Fruit fly (Drosophila melanogaster) whole organism, prepupa: ENCODE results near the gene mnb.
A peak's percentile ranks its signal among the peaks of the same experiment; 100 is the strongest.

ENCODE experiments used
- Blimp-1 ChIP-seq: fragments of 200-800 bp; sonication (Bioruptor generic); optimal IDR thresholded peaks from 3 replicates; lab custom pipeline; 2017; ENCODE audit warnings: missing biosample characterization, missing genetic modification characterization, mild to moderate bottlenecking, moderate library complexity, missing genetic modification reagents
- CG10631 ChIP-seq: fragments of 200-800 bp; sonication (Bioruptor generic); optimal IDR thresholded peaks from 2 replicates; lab custom pipeline; 2016; ENCODE audit warnings: missing biosample characterization, missing genetic modification characterization
- CG10669 ChIP-seq: fragments of 200-800 bp; sonication (Bioruptor generic); optimal IDR thresholded peaks from 3 replicates; lab custom pipeline; 2018; ENCODE audit warnings: missing biosample characterization, mild to moderate bottlenecking, missing genetic modification characterization, moderate library complexity
- CG11762 ChIP-seq: fragments of 200-800 bp; sonication (Bioruptor generic); optimal IDR thresholded peaks from 3 replicates; lab custom pipeline; 2016; ENCODE audit warnings: missing biosample characterization, missing genetic modification characterization; ENCODE audit not compliant: insufficient read depth
- CG11902 ChIP-seq: fragments of 200-800 bp; sonication (Bioruptor generic); optimal IDR thresholded peaks from 3 replicates; lab custom pipeline; 2016; ENCODE audit warnings: missing biosample characterization, missing genetic modification characterization
- CG1621 ChIP-seq: fragments of 200-800 bp; sonication (Bioruptor generic); optimal IDR thresholded peaks from 3 replicates; lab custom pipeline; 2018; ENCODE audit warnings: missing biosample characterization, mild to moderate bottlenecking, missing genetic modification characterization
- CG16779 ChIP-seq: fragments of 200-800 bp; sonication (Bioruptor generic); optimal IDR thresholded peaks from 3 replicates; lab custom pipeline; 2017; ENCODE audit warnings: missing biosample characterization, mild to moderate bottlenecking, missing genetic modification characterization
- CG31627 ChIP-seq: fragments of 200-800 bp; sonication (Bioruptor generic); optimal IDR thresholded peaks from 3 replicates; lab custom pipeline; 2016; ENCODE audit warnings: missing biosample characterization, missing genetic modification characterization
- CG32006 ChIP-seq: fragments of 200-800 bp; sonication (Bioruptor generic); optimal IDR thresholded peaks from 3 replicates; lab custom pipeline; 2017; ENCODE audit warnings: missing biosample characterization, mild to moderate bottlenecking, missing genetic modification characterization
- CG34406 ChIP-seq: fragments of 200-800 bp; sonication (Bioruptor generic); optimal IDR thresholded peaks from 3 replicates; lab custom pipeline; 2016; ENCODE audit warnings: missing biosample characterization, missing genetic modification characterization
- CG3919 ChIP-seq: fragments of 200-800 bp; sonication (Bioruptor generic); optimal IDR thresholded peaks from 3 replicates; lab custom pipeline; 2016; ENCODE audit warnings: missing biosample characterization, missing genetic modification characterization
- CG6792 ChIP-seq: fragments of 200-800 bp; sonication (Bioruptor generic); optimal IDR thresholded peaks from 3 replicates; lab custom pipeline; 2016; ENCODE audit warnings: missing biosample characterization, missing genetic modification characterization
- CG6808 ChIP-seq: fragments of 200-800 bp; sonication (Bioruptor generic); optimal IDR thresholded peaks from 3 replicates; lab custom pipeline; 2017; ENCODE audit warnings: missing biosample characterization, missing genetic modification characterization, mild to moderate bottlenecking, moderate library complexity, missing genetic modification reagents
- CG7368 ChIP-seq: fragments of 200-800 bp; sonication (Bioruptor generic); optimal IDR thresholded peaks from 3 replicates; lab custom pipeline; 2016; ENCODE audit warnings: missing biosample characterization, missing genetic modification characterization
- CG8119 ChIP-seq: fragments of 200-800 bp; sonication (Bioruptor generic); IDR thresholded peaks from 3 replicates; pipeline ENCODE4 v1.3.6; 2022; ENCODE audit warnings: missing biosample characterization, missing genetic modification characterization
- CG8632 ChIP-seq: fragments of 200-800 bp; sonication (Bioruptor generic); optimal IDR thresholded peaks from 3 replicates; lab custom pipeline; 2016; ENCODE audit warnings: missing biosample characterization, missing genetic modification characterization
- CG9139 ChIP-seq: fragments of 200-800 bp; sonication (Bioruptor generic); optimal IDR thresholded peaks from 3 replicates; lab custom pipeline; 2017; ENCODE audit warnings: missing biosample characterization, mild to moderate bottlenecking, missing genetic modification characterization
- Eip78C ChIP-seq: fragments of 200-800 bp; sonication (Bioruptor generic); peaks from one replicate; lab custom pipeline; 2016; ENCODE audit warnings: missing biosample characterization, missing genetic modification characterization
- Ets21C ChIP-seq: fragments of 200-800 bp; sonication (Bioruptor generic); optimal IDR thresholded peaks from 3 replicates; lab custom pipeline; 2016; ENCODE audit warnings: missing biosample characterization, missing genetic modification characterization
- Gug ChIP-seq: fragments of 200-800 bp; sonication (Bioruptor generic); IDR thresholded peaks from 2 replicates; pipeline ENCODE4 v1.3.6; 2022; ENCODE audit warnings: missing biosample characterization, missing genetic modification characterization
- Hr4 ChIP-seq: fragments of 200-800 bp; sonication (Bioruptor generic); optimal IDR thresholded peaks from 3 replicates; lab custom pipeline; 2016; ENCODE audit warnings: missing biosample characterization, missing genetic modification characterization
- Met ChIP-seq: fragments of 200-800 bp; sonication (Bioruptor generic); optimal IDR thresholded peaks from 3 replicates; lab custom pipeline; 2016; ENCODE audit warnings: missing biosample characterization, missing genetic modification characterization
- OdsH ChIP-seq: fragments of 200-800 bp; sonication (Bioruptor generic); optimal IDR thresholded peaks from 3 replicates; lab custom pipeline; 2016; ENCODE audit warnings: missing biosample characterization, missing genetic modification characterization
- Smox ChIP-seq: fragments of 200-800 bp; sonication (Bioruptor generic); optimal IDR thresholded peaks from 3 replicates; lab custom pipeline; 2016; ENCODE audit warnings: missing biosample characterization, missing genetic modification characterization
- Sox14 ChIP-seq: fragments of 200-800 bp; sonication (Bioruptor generic); optimal IDR thresholded peaks from 3 replicates; lab custom pipeline; 2016; ENCODE audit warnings: missing biosample characterization, missing genetic modification characterization
- Sox15 ChIP-seq: fragments of 200-800 bp; sonication (Bioruptor generic); optimal IDR thresholded peaks from 3 replicates; lab custom pipeline; 2016; ENCODE audit warnings: missing biosample characterization, missing genetic modification characterization
- acj6 ChIP-seq: fragments of 200-800 bp; sonication (Bioruptor generic); optimal IDR thresholded peaks from 3 replicates; lab custom pipeline; 2016; ENCODE audit warnings: missing biosample characterization, missing genetic modification characterization
- cyc ChIP-seq: fragments of 200-800 bp; sonication (Bioruptor generic); optimal IDR thresholded peaks from 3 replicates; lab custom pipeline; 2016; ENCODE audit warnings: missing biosample characterization, missing genetic modification characterization
- eg ChIP-seq: fragments of 200-800 bp; sonication (Bioruptor generic); IDR thresholded peaks from 3 replicates; pipeline ENCODE4 v1.3.6; 2022; ENCODE audit warnings: missing biosample characterization, missing genetic modification characterization
- fd59A ChIP-seq: fragments of 200-800 bp; sonication (Bioruptor generic); optimal IDR thresholded peaks from 2 replicates; lab custom pipeline; 2017; ENCODE audit warnings: missing biosample characterization, mild to moderate bottlenecking, missing genetic modification characterization, missing genetic modification reagents
- fkh ChIP-seq: fragments of 200-800 bp; sonication (Bioruptor generic); optimal IDR thresholded peaks from 3 replicates; lab custom pipeline; 2017; ENCODE audit warnings: missing biosample characterization, mild to moderate bottlenecking, missing genetic modification characterization, moderate library complexity
- lz ChIP-seq: fragments of 200-800 bp; sonication (Bioruptor generic); optimal IDR thresholded peaks from 3 replicates; lab custom pipeline; 2016; ENCODE audit warnings: missing biosample characterization, missing genetic modification characterization
- net ChIP-seq: fragments of 200-800 bp; sonication (Bioruptor generic); optimal IDR thresholded peaks from 3 replicates; lab custom pipeline; 2016; ENCODE audit warnings: missing biosample characterization, missing genetic modification characterization
- pdm3 ChIP-seq: fragments of 200-800 bp; sonication (Bioruptor generic); optimal IDR thresholded peaks from 3 replicates; lab custom pipeline; 2016; ENCODE audit warnings: missing biosample characterization, missing genetic modification characterization
- salr ChIP-seq, 2 experiments: fragments of 200-800 bp; sonication (Bioruptor generic); optimal IDR thresholded peaks; 3 replicates each; lab custom pipeline; 2016 to 2018; ENCODE audit warnings: missing biosample characterization in 2 of 2, missing genetic modification characterization in 2 of 2, mild to moderate bottlenecking in 1 of 2
- ss ChIP-seq, 2 experiments: fragments of 200-800 bp; sonication (Bioruptor generic); optimal IDR thresholded peaks; 2 replicates in 1 of 2; 3 replicates in 1 of 2; lab custom pipeline; 2017 to 2018; ENCODE audit warnings: mild to moderate bottlenecking in 2 of 2, missing biosample characterization in 2 of 2, missing genetic modification characterization in 2 of 2, moderate library complexity in 1 of 2
- svp ChIP-seq: fragments of 200-800 bp; sonication (Bioruptor generic); peaks from one replicate; lab custom pipeline; 2016; ENCODE audit warnings: missing biosample characterization, missing genetic modification characterization
- topi ChIP-seq: fragments of 200-800 bp; sonication (Bioruptor generic); optimal IDR thresholded peaks from 3 replicates; lab custom pipeline; 2016; ENCODE audit warnings: missing biosample characterization, missing genetic modification characterization

mnb gene

DNA sequence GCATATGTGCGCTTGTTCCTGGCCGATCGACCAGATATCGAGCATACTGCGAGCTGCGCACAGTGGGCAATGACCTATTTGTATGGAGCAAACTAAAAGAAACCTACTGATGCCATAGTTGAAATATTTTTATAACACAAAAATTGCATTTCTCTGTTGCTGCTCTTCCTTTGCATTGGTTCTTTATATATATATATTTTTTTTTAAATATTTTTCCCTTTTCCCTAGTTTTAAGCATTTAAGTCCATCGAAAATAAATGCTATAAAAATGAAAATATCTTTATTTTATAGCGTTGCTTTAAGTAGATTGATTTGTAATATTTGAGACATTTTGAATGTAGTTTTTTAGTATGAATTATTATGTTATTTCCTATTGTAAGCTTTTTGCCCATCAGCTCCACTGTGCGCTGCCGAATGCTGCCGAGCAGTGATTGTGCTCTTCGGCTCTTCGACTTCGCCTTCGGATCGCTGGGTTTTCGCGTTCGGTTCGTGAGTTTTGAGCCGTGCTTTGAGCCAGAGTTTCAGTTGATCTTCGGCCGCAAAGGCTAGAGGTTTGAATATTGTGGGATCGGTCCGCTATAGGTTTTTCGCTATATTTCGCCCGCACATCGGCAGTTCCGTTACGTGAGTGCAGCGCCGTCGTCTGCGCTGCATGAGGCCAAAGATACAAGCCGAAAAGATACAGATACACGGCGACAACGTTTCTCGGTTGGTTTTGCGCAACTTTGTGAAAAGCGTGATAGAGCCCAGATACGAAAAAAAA lies 24.1 kb upstream of the mnb start, which contains the start of gene CG6847 (continued):
- peak; percentile 59 for TF ChIP-seq Smox (GFP tag; lab: Kevin White, UChicago)
- TF ChIP-seq CG6792 (GFP tag; lab: Kevin White, UChicago) = peak; percentile 77
- peak; percentile 69 for TF ChIP-seq lz (GFP tag; lab: Kevin White, UChicago)
- peak; percentile 58 for TF ChIP-seq Sox14 (GFP tag; lab: Kevin White, UChicago)
- TF ChIP-seq CG11902 (GFP tag; lab: Kevin White, UChicago) = peak; percentile 27
- TF ChIP-seq CG10669 (GFP tag; lab: Kevin White, UChicago) = peak; percentile 32
- peak; percentile 73 for TF ChIP-seq eg (GFP tag; lab: Robert Waterston, UW)
- peak; percentile 75 for TF ChIP-seq CG10631 (GFP tag; lab: Kevin White, UChicago)
- TF ChIP-seq CG1621 (tag; lab: Kevin White, UChicago) = no peak
- TF ChIP-seq CG8119 (GFP tag; lab: Robert Waterston, UW) = peak; percentile 81
- TF ChIP-seq ss (GFP tag; optimal IDR thresholded peaks at IDR 0.05; lab: Kevin White, UChicago) = peak; percentile 70 to 82
- peak; percentile 55 for TF ChIP-seq Sox15 (GFP tag; lab: Kevin White, UChicago)
- peak; percentile 50 for TF ChIP-seq fd59A (GFP tag; lab: Kevin White, UChicago)
- peak; percentile 67 for TF ChIP-seq acj6 (GFP tag; lab: Kevin White, UChicago)
- TF ChIP-seq CG7368 (GFP tag; lab: Kevin White, UChicago) = no peak
- TF ChIP-seq topi (GFP tag; lab: Kevin White, UChicago) = peak; percentile 72
- no peak for TF ChIP-seq Ets21C
- TF ChIP-seq salr (GFP tag; optimal IDR thresholded peaks at IDR 0.05; lab: Kevin White, UChicago) = peak in 1 of 2 experiments; percentile 81
- peak; percentile 42 for TF ChIP-seq CG31627 (GFP tag; lab: Kevin White, UChicago)
- peak; percentile 76 for TF ChIP-seq Hr4 (GFP tag; lab: Kevin White, UChicago)
- no peak for TF ChIP-seq Blimp-1 (GFP tag; lab: Kevin White, UChicago)
- peak; percentile 48 for TF ChIP-seq CG11762 (GFP tag; lab: Kevin White, UChicago)
- TF ChIP-seq CG3919 (GFP tag; lab: Kevin White, UChicago) = peak; percentile 50
- peak; percentile 94 for TF ChIP-seq CG32006 (GFP tag; lab: Kevin White, UChicago)

DNA sequence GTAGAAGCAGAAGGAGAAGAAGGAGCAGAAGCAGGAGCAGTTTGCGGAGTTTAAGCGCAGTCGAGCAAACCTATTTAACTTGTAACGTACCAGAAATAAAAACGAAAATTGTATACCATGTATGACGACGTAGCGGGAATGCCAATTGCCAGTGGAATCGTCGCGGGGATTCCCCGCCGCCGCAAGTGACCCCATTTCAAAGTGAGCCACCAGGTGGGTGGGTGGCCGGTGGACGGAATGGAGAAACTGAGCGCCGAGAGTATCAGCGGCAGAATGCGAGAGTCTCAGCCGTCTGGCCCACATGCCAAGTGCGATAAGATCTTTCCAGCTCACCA lies 23.6 kb upstream of the mnb start:
- no peak for TF ChIP-seq CG16779 (tag; lab: Kevin White, UChicago)
- TF ChIP-seq, all 60 proteins: peak for 0

dm6 chrX:17907184-17908006 lies 20.4 kb upstream of the mnb start, which contains the start of the genes CG7772 and Vps4:
Gene CG7772 (minus strand): TSS chrX:17907261.
Gene Vps4 (plus strand): TSS chrX:17907692.
- TF ChIP-seq pdm3 (GFP tag; lab: Kevin White, UChicago) = no peak
- peak; percentile 57 for TF ChIP-seq fkh (GFP tag; lab: Kevin White, UChicago)
- TF ChIP-seq CG6808 (GFP tag; lab: Kevin White, UChicago) = no peak
- TF ChIP-seq cyc (GFP tag; lab: Kevin White, UChicago) = no peak
- TF ChIP-seq CG11902 (GFP tag; lab: Kevin White, UChicago) = no peak
- no peak for TF ChIP-seq Gug (GFP tag; lab: Robert Waterston, UW)
- peak; percentile 37 for TF ChIP-seq Eip78C (GFP tag; lab: Kevin White, UChicago)
- no peak for TF ChIP-seq eg (GFP tag; lab: Robert Waterston, UW)
- TF ChIP-seq svp (GFP tag; lab: Kevin White, UChicago) = peak; percentile 56
- TF ChIP-seq CG8632 = no peak
- peak; percentile 11 for TF ChIP-seq Sox14 (GFP tag; lab: Kevin White, UChicago)
- no peak for TF ChIP-seq Met
- no peak for TF ChIP-seq CG3919 (GFP tag; lab: Kevin White, UChicago)
- TF ChIP-seq CG9139 (GFP tag; lab: Kevin White, UChicago) = no peak
- TF ChIP-seq net (GFP tag; lab: Kevin White, UChicago) = no peak
- TF ChIP-seq OdsH (GFP tag; lab: Kevin White, UChicago) = no peak
- no peak for TF ChIP-seq Ets21C
- TF ChIP-seq Blimp-1 (GFP tag; lab: Kevin White, UChicago) = no peak
- no peak for TF ChIP-seq CG34406
- no peak for TF ChIP-seq topi (GFP tag; lab: Kevin White, UChicago)
